Worm (Caenorhabditis elegans) whole organism, L3 larva: ENCODE measurements around the gene C01G10.15.

Experiments used
- ama-1 ChIP-seq: fragments of 150-350 bp; optimal IDR thresholded peaks from 2 replicates; lab custom pipeline; 2018
- ceh-16 ChIP-seq: sonication (generic microtip); optimal IDR thresholded peaks from 2 replicates; lab custom pipeline; 2017; ENCODE audit warnings: missing biosample characterization, missing genetic modification characterization
- ceh-28 ChIP-seq: fragments of 150-350 bp; optimal IDR thresholded peaks from 2 replicates; lab custom pipeline; 2014; ENCODE audit warnings: missing biosample characterization, missing genetic modification reagents, missing genetic modification characterization
- ceh-82 ChIP-seq: fragments of 150-350 bp; optimal IDR thresholded peaks from 2 replicates; lab custom pipeline; 2014; ENCODE audit warnings: missing biosample characterization, missing genetic modification characterization
- egl-27 ChIP-seq: sonication (generic microtip); optimal IDR thresholded peaks from 4 replicates; lab custom pipeline; 2017; ENCODE audit warnings: missing biosample characterization, missing genetic modification reagents, missing genetic modification characterization
- egl-5 ChIP-seq: fragments of 150-350 bp; optimal IDR thresholded peaks from 2 replicates; lab custom pipeline; 2017; ENCODE audit warnings: missing biosample characterization, missing genetic modification reagents, missing genetic modification characterization, inconsistent platforms
- fkh-10 ChIP-seq: sonication (generic microtip); optimal IDR thresholded peaks from 2 replicates; lab custom pipeline; 2017; ENCODE audit warnings: missing biosample characterization, missing genetic modification reagents, missing genetic modification characterization
- nhr-11 ChIP-seq: fragments of 150-350 bp; optimal IDR thresholded peaks from 2 replicates; lab custom pipeline; 2014; ENCODE audit warnings: missing biosample characterization, missing genetic modification characterization
- nhr-67 ChIP-seq: fragments of 150-350 bp; optimal IDR thresholded peaks from 2 replicates; lab custom pipeline; 2014; ENCODE audit warnings: missing biosample characterization, missing genetic modification characterization
- pqm-1 ChIP-seq: fragments of 150-350 bp; optimal IDR thresholded peaks from 2 replicates; lab custom pipeline; 2017; ENCODE audit warnings: missing biosample characterization, missing genetic modification characterization, inconsistent platforms
- skn-1 ChIP-seq: fragments of 150-350 bp; optimal IDR thresholded peaks from 2 replicates; lab custom pipeline; 2014; ENCODE audit warnings: missing biosample characterization, missing genetic modification characterization
- unc-62 ChIP-seq: fragments of 150-350 bp; sonication (generic microtip); optimal IDR thresholded peaks from 4 replicates; lab custom pipeline; 2014; ENCODE audit warnings: missing biosample characterization, missing genetic modification reagents, missing genetic modification characterization

DNA sequence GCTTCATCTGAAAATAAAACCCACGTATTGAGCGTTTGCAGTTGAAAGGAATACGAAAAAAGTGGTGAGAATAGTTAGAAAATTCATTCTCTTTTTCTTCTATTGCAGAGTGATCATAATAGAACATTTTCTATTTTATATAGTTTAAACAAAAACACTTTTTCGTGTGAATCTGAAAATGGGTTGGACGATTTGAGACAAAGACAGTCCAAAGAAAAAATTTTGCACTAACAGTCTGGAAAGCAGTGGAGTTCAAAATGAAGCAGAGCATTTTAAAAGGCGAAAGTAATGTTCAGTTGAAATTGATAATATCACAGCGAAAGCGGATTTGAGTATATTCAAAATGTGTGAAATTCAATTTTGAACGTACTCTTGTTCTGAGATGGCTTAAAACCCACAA is 1.5 kb upstream of the C01G10.15 start, which contains the start of gene C01G10.18:
- TF ChIP-seq skn-1 (tag; lab: Kevin White, UChicago) (no peak), nhr-11 (tag; lab: Kevin White, UChicago) (no peak), nhr-67 (tag; lab: Kevin White, UChicago) (no peak), egl-5 (no peak), ceh-82 (tag; lab: Kevin White, UChicago) (no peak), ceh-28 (no peak), pqm-1 (no peak), egl-27 (tag; lab: Kevin White, UChicago) (no peak), unc-62 (GFP tag; lab: Kevin White, UChicago) (no peak), ama-1 (lab: Kevin White, UChicago) (no peak), ceh-16 (tag; lab: Kevin White, UChicago) (no peak), fkh-10 (GFP tag; lab: Kevin White, UChicago) (no peak)
